Fruit fly (Drosophila melanogaster): ENCODE measurements around the gene CG12299.

Gene CG12299

dm6 chr2L:10760422-10761166 is 23.4 kb downstream of the CG12299 start, which contains the start of gene CG6495 (continued):
- TF ChIP-seq CG6163 (GFP tag; IDR thresholded peaks at IDR 0.05), result no peak; the same call in 2 of the 3 replicates
- peak; percentile 33 for TF ChIP-seq Eip75B (GFP tag; optimal IDR thresholded peaks at IDR 0.05)
- no peak for TF ChIP-seq Sox14 (GFP tag; optimal IDR thresholded peaks at IDR 0.05)
- no peak for TF ChIP-seq Hr39 (GFP tag; optimal IDR thresholded peaks at IDR 0.05)
- peak; percentile 28 for TF ChIP-seq CG3919 (GFP tag; optimal IDR thresholded peaks at IDR 0.05)
- no peak for TF ChIP-seq CG8319 (GFP tag; optimal IDR thresholded peaks at IDR 0.05)
- no peak for TF ChIP-seq CG6854 (GFP tag; optimal IDR thresholded peaks at IDR 0.05)
- peak; percentile 30 for TF ChIP-seq CG3032 (tag; optimal IDR thresholded peaks at IDR 0.05)
- TF ChIP-seq Eip78C (GFP tag), result peak; percentile 84
- peak; percentile 3 for TF ChIP-seq CG8632 (GFP tag; optimal IDR thresholded peaks at IDR 0.05)
- TF ChIP-seq Smox (GFP tag; optimal IDR thresholded peaks at IDR 0.05), result peak; percentile 28
- TF ChIP-seq Sox102F (GFP tag; optimal IDR thresholded peaks at IDR 0.05), result no peak
- TF ChIP-seq Met (GFP tag; optimal IDR thresholded peaks at IDR 0.05), result peak; percentile 29
- TF ChIP-seq Blimp-1 (GFP tag; optimal IDR thresholded peaks at IDR 0.05), result no peak
- peak; percentile 10 for TF ChIP-seq net (GFP tag; optimal IDR thresholded peaks at IDR 0.05)

DNA sequence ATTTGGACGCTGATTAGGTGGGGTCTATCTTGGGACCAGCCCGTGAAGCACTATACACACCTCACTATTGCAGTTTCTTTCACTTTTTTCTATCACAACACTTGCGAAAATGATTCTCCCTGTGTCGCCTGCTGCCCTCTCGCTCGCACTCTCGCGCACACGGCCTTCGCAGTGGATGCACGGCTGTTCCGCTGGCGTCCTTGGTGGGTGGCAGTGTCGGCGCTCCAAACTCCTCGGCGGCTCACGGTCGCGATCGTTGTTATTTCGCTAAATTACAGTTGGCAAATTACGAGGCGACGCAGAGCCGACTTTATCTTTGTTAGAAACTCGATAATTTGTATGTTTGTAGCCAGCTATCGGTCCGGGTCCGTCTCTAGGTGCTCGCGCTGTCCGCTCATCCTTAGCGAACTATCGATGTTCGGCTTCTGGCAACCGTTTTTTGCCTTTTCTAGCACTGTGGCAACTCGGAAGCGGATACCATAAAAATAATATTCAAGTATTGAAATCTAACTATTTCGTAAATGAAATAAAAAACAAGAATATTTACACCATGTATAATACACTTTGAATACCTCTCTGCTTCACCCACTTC is 30.5 kb downstream of the CG12299 start, which contains the start of gene Ubc2:
Gene Ubc2, minus strand, starts transcription at position 410 of the 592 bp plus-strand sequence.
- TF ChIP-seq Eip78C (GFP tag), result peak; percentile 72
- peak; percentile 19 for TF ChIP-seq topi (GFP tag; optimal IDR thresholded peaks at IDR 0.05)
- peak; percentile 7 for TF ChIP-seq dsx (GFP tag; optimal IDR thresholded peaks at IDR 0.05; ENCODE audit: poor library complexity, severe bottlenecking)
- peak; percentile 33 for TF ChIP-seq pdm3 (GFP tag; optimal IDR thresholded peaks at IDR 0.05)
- TF ChIP-seq CG31627 (GFP tag; optimal IDR thresholded peaks at IDR 0.05), result peak; percentile 23
- peak; percentile 73 for TF ChIP-seq Sox14 (GFP tag; optimal IDR thresholded peaks at IDR 0.05)
- TF ChIP-seq cyc (GFP tag; optimal IDR thresholded peaks at IDR 0.05), result peak; percentile 15
- TF ChIP-seq CG6163 (GFP tag; IDR thresholded peaks at IDR 0.05), result no peak
- no peak for TF ChIP-seq Eip75B (GFP tag; optimal IDR thresholded peaks at IDR 0.05)
- TF ChIP-seq ss (GFP tag; optimal IDR thresholded peaks at IDR 0.05), result no peak
- no peak for TF ChIP-seq CG9139 (GFP tag; optimal IDR thresholded peaks at IDR 0.05)
- peak; percentile 28 for TF ChIP-seq esn (GFP tag; optimal IDR thresholded peaks at IDR 0.05)
- peak; percentile 30 for TF ChIP-seq lz (GFP tag; optimal IDR thresholded peaks at IDR 0.05)

- no peak for TF ChIP-seq CG6792 (GFP tag; optimal IDR thresholded peaks at IDR 0.05)
- TF ChIP-seq dac (GFP tag; optimal IDR thresholded peaks at IDR 0.05), result no peak
These were observed 32.6 kb downstream of the CG12299 start, which contains the start of gene CG6724 for dm6 chr2L:10769708-10770107. CG6724 (minus strand) TSS chr2L:10769952.

dm6 chr2L:10770568-10770967 is 33.4 kb downstream of the CG12299 start, which contains the start of gene CG17127:
CG17127 (plus strand) TSS chr2L:10770868.
- TF ChIP-seq svp (GFP tag) (no peak), Met (GFP tag; optimal IDR thresholded peaks at IDR 0.05) (no peak), Eip93F (GFP tag; optimal IDR thresholded peaks at IDR 0.05) (no peak), fd85E (GFP tag; optimal IDR thresholded peaks at IDR 0.05) (no peak), net (GFP tag; optimal IDR thresholded peaks at IDR 0.05) (no peak), CG10631 (GFP tag; optimal IDR thresholded peaks at IDR 0.05) (no peak), spab (GFP tag; optimal IDR thresholded peaks at IDR 0.05) (no peak), lz (GFP tag; optimal IDR thresholded peaks at IDR 0.05) (no peak), CG16779 (tag; optimal IDR thresholded peaks at IDR 0.05) (no peak), CG6163 (GFP tag; IDR thresholded peaks at IDR 0.05) (no peak), CG7368 (GFP tag; optimal IDR thresholded peaks at IDR 0.05) (no peak), salr (GFP tag; optimal IDR thresholded peaks at IDR 0.05) (no peak), Sox102F (GFP tag; optimal IDR thresholded peaks at IDR 0.05) (no peak), CG1621 (tag; optimal IDR thresholded peaks at IDR 0.05) (no peak)
